Fruit fly (Drosophila melanogaster) whole organism, embryonic: Measurements from ENCODE around the gene Rab14.

ENCODE experiments used
- ATbp ChIP-seq: fragments of 200-800 bp; sonication (Bioruptor generic); optimal IDR thresholded peaks from 2 replicates; lab custom pipeline; 2017; ENCODE audit warnings: missing biosample characterization, mild to moderate bottlenecking, missing genetic modification characterization, missing genetic modification reagents
- Atf-2 ChIP-seq: fragments of 200-800 bp; sonication (Bioruptor generic); optimal IDR thresholded peaks from 2 replicates; lab custom pipeline; 2016; ENCODE audit warnings: missing biosample characterization, missing genetic modification characterization
- CG10209 ChIP-seq: fragments of 200-800 bp; sonication (Bioruptor generic); optimal IDR thresholded peaks from 3 replicates; lab custom pipeline; 2017; ENCODE audit warnings: missing biosample characterization, mild to moderate bottlenecking, missing genetic modification characterization, missing genetic modification reagents
- CG10321 ChIP-seq: fragments of 200-800 bp; sonication (Bioruptor generic); IDR thresholded peaks from 2 replicates; pipeline ENCODE4 v1.3.6; 2022; ENCODE audit warnings: missing biosample characterization, missing genetic modification characterization
- CG10431 ChIP-seq: fragments of 200-800 bp; sonication (Bioruptor generic); optimal IDR thresholded peaks from 3 replicates; lab custom pipeline; 2018; ENCODE audit warnings: missing biosample characterization, mild to moderate bottlenecking, missing genetic modification characterization
- CG11723 ChIP-seq: fragments of 200-800 bp; sonication (Bioruptor generic); optimal IDR thresholded peaks from 2 replicates; lab custom pipeline; 2017; ENCODE audit warnings: missing biosample characterization, mild to moderate bottlenecking, missing genetic modification characterization
- CG12236 ChIP-seq: fragments of 200-800 bp; sonication (Bioruptor generic); optimal IDR thresholded peaks from 2 replicates; lab custom pipeline; 2016; ENCODE audit warnings: missing biosample characterization, missing genetic modification characterization
- CG13894 ChIP-seq: fragments of 200-800 bp; sonication (Bioruptor generic); optimal IDR thresholded peaks from 3 replicates; lab custom pipeline; 2018; ENCODE audit warnings: missing biosample characterization, mild to moderate bottlenecking, missing genetic modification characterization, moderate library complexity
- CG15514 ChIP-seq: fragments of 200-800 bp; sonication (Bioruptor generic); optimal IDR thresholded peaks from 3 replicates; lab custom pipeline; 2017; ENCODE audit warnings: missing biosample characterization, missing genetic modification characterization, mild to moderate bottlenecking, moderate library complexity, missing genetic modification reagents
- CG15601 ChIP-seq: fragments of 200-800 bp; sonication (Bioruptor generic); optimal IDR thresholded peaks from 3 replicates; lab custom pipeline; 2019; ENCODE audit warnings: missing biosample characterization, mild to moderate bottlenecking, missing genetic modification characterization, moderate library complexity
- CG1647 ChIP-seq: fragments of 200-800 bp; sonication (Bioruptor generic); optimal IDR thresholded peaks from 3 replicates; lab custom pipeline; 2016; ENCODE audit warnings: missing biosample characterization, missing genetic modification characterization
- CG16779 ChIP-seq: fragments of 200-800 bp; sonication (Bioruptor generic); IDR thresholded peaks from 2 replicates; pipeline ENCODE4 v1.3.6; 2022; ENCODE audit warnings: missing biosample characterization, missing genetic modification characterization
- CG17568 ChIP-seq: fragments of 200-800 bp; sonication (Bioruptor generic); optimal IDR thresholded peaks from 2 replicates; lab custom pipeline; 2018; ENCODE audit warnings: missing biosample characterization, mild to moderate bottlenecking, missing genetic modification characterization, moderate library complexity
- CG17612 ChIP-seq: fragments of 200-800 bp; sonication (Bioruptor generic); IDR thresholded peaks from 2 replicates; pipeline ENCODE4 v1.3.6; 2022; ENCODE audit warnings: missing biosample characterization, missing genetic modification characterization
- CG1792 ChIP-seq: fragments of 200-800 bp; sonication (Bioruptor generic); optimal IDR thresholded peaks from 2 replicates; lab custom pipeline; 2016; ENCODE audit warnings: missing biosample characterization, missing genetic modification characterization
- CG32532 ChIP-seq: fragments of 200-800 bp; sonication (Bioruptor generic); IDR thresholded peaks from 2 replicates; pipeline ENCODE4 v1.3.6; 2022; ENCODE audit warnings: missing biosample characterization, missing genetic modification characterization
- CG33557 ChIP-seq: fragments of 200-800 bp; sonication (Bioruptor generic); optimal IDR thresholded peaks from 2 replicates; lab custom pipeline; 2019; ENCODE audit warnings: missing biosample characterization, mild to moderate bottlenecking, missing genetic modification characterization, moderate library complexity
- CG5180 ChIP-seq: fragments of 200-800 bp; sonication (Bioruptor generic); optimal IDR thresholded peaks from 3 replicates; lab custom pipeline; 2017; ENCODE audit warnings: missing biosample characterization, missing genetic modification characterization, mild to moderate bottlenecking, moderate library complexity, missing genetic modification reagents
- CG5953 ChIP-seq: fragments of 200-800 bp; sonication (Bioruptor generic); IDR thresholded peaks from 2 replicates; pipeline ENCODE4 v1.3.6; 2022; ENCODE audit warnings: missing biosample characterization, missing genetic modification characterization
- CG7745 ChIP-seq: fragments of 200-800 bp; sonication (Bioruptor generic); optimal IDR thresholded peaks from 2 replicates; lab custom pipeline; 2018; ENCODE audit warnings: missing biosample characterization, mild to moderate bottlenecking, missing genetic modification characterization, moderate library complexity
- CG8359 ChIP-seq: fragments of 200-800 bp; sonication (Bioruptor generic); optimal IDR thresholded peaks from 2 replicates; lab custom pipeline; 2017; ENCODE audit warnings: missing biosample characterization, mild to moderate bottlenecking, missing genetic modification characterization, borderline replicate concordance
- CG9876 ChIP-seq: fragments of 200-800 bp; sonication (Bioruptor generic); optimal IDR thresholded peaks from 2 replicates; lab custom pipeline; 2016; ENCODE audit warnings: missing biosample characterization, missing genetic modification characterization
- D19A ChIP-seq: fragments of 200-800 bp; optimal IDR thresholded peaks from 3 replicates; lab custom pipeline; 2019; ENCODE audit warnings: missing biosample characterization, mild to moderate bottlenecking, missing genetic modification characterization, moderate library complexity
- Dip3 ChIP-seq: fragments of 200-800 bp; sonication (Bioruptor generic); optimal IDR thresholded peaks from 3 replicates; lab custom pipeline; 2016; ENCODE audit warnings: missing biosample characterization, missing genetic modification characterization
- Dref ChIP-seq: fragments of 200-800 bp; sonication (Bioruptor generic); IDR thresholded peaks from 2 replicates; pipeline ENCODE4 v1.3.6; 2022; ENCODE audit warnings: missing biosample characterization, missing genetic modification characterization
- Mes4 ChIP-seq: fragments of 200-800 bp; sonication (Bioruptor generic); optimal IDR thresholded peaks from 2 replicates; lab custom pipeline; 2016; ENCODE audit warnings: missing biosample characterization, missing genetic modification characterization
- NC2β ChIP-seq: fragments of 200-800 bp; sonication (Bioruptor generic); optimal IDR thresholded peaks from 2 replicates; lab custom pipeline; 2016; ENCODE audit warnings: missing biosample characterization, missing genetic modification characterization
- NFAT ChIP-seq: fragments of 200-800 bp; sonication (Bioruptor generic); IDR thresholded peaks from 2 replicates; pipeline ENCODE4 v1.3.6; 2022; ENCODE audit warnings: missing biosample characterization, missing genetic modification characterization
- PHDP ChIP-seq: fragments of 200-800 bp; sonication (Bioruptor generic); optimal IDR thresholded peaks from 3 replicates; lab custom pipeline; 2018; ENCODE audit warnings: missing biosample characterization, mild to moderate bottlenecking, missing genetic modification characterization, moderate library complexity
- Pdp1 ChIP-seq, 2 experiments: fragments of 200-800 bp; sonication (Bioruptor generic); optimal IDR thresholded peaks; 3 replicates each; lab custom pipeline; 2016; ENCODE audit warnings: missing biosample characterization in 2 of 2, missing genetic modification characterization in 2 of 2, mild to moderate bottlenecking in 1 of 2, moderate library complexity in 1 of 2
- Sox100B ChIP-seq: fragments of 200-800 bp; sonication (Bioruptor generic); optimal IDR thresholded peaks from 3 replicates; lab custom pipeline; 2018; ENCODE audit warnings: missing biosample characterization, mild to moderate bottlenecking, missing genetic modification characterization
- Vsx1 ChIP-seq: fragments of 200-800 bp; sonication (Bioruptor generic); optimal IDR thresholded peaks from 2 replicates; lab custom pipeline; 2017; ENCODE audit warnings: missing biosample characterization, mild to moderate bottlenecking, missing genetic modification characterization, missing genetic modification reagents
- YL-1 ChIP-seq: fragments of 200-800 bp; sonication (Bioruptor generic); optimal IDR thresholded peaks from 3 replicates; lab custom pipeline; 2017; ENCODE audit warnings: missing biosample characterization, mild to moderate bottlenecking, missing genetic modification characterization
- ab ChIP-seq: fragments of 200-800 bp; sonication (Bioruptor generic); optimal IDR thresholded peaks from 2 replicates; lab custom pipeline; 2016; ENCODE audit warnings: missing biosample characterization, missing genetic modification characterization
- ci ChIP-seq: fragments of 200-800 bp; sonication (Bioruptor generic); IDR thresholded peaks from 3 replicates; pipeline ENCODE4 v1.3.6; 2022; ENCODE audit warnings: missing biosample characterization, missing genetic modification characterization
- dpn ChIP-seq, 2 experiments: fragments of 200-800 bp; sonication (Bioruptor generic); optimal IDR thresholded peaks; 3 replicates each; lab custom pipeline; 2016; ENCODE audit warnings: missing biosample characterization in 2 of 2, missing genetic modification characterization in 2 of 2
- fd3F ChIP-seq: fragments of 200-800 bp; sonication (Bioruptor generic); optimal IDR thresholded peaks from 2 replicates; lab custom pipeline; 2018; ENCODE audit warnings: missing biosample characterization, mild to moderate bottlenecking, missing genetic modification characterization, moderate library complexity
- fd96Cb ChIP-seq: fragments of 200-800 bp; sonication (Bioruptor generic); optimal IDR thresholded peaks from 2 replicates; lab custom pipeline; 2018; ENCODE audit warnings: missing biosample characterization, mild to moderate bottlenecking, missing genetic modification characterization, moderate library complexity
- gem ChIP-seq: fragments of 200-800 bp; sonication (Bioruptor generic); optimal IDR thresholded peaks from 2 replicates; lab custom pipeline; 2019; ENCODE audit warnings: missing biosample characterization, mild to moderate bottlenecking, missing genetic modification characterization, moderate library complexity
- hkb ChIP-seq, 2 experiments: fragments of 200-800 bp in 1 of 2; fragments of >200 bp in 1 of 2; sonication (Bioruptor generic) in 1 of 2; IDR thresholded peaks in 1 of 2; optimal IDR thresholded peaks in 1 of 2; 2 replicates each; pipeline versions ENCODE4 v1.3.6 to Lab custom; 2017 to 2022; ENCODE audit warnings: missing biosample characterization in 1 of 2, missing genetic modification characterization in 1 of 2
- ken ChIP-seq: fragments of 200-800 bp; sonication (Bioruptor generic); IDR thresholded peaks from 3 replicates; pipeline ENCODE4 v1.3.6; 2022; ENCODE audit warnings: missing biosample characterization, missing genetic modification characterization
- mirr ChIP-seq: fragments of 200-800 bp; sonication (Bioruptor generic); optimal IDR thresholded peaks from 3 replicates; lab custom pipeline; 2018; ENCODE audit warnings: missing biosample characterization, mild to moderate bottlenecking, missing genetic modification characterization
- nmo ChIP-seq: fragments of 200-800 bp; sonication (Bioruptor generic); optimal IDR thresholded peaks from 2 replicates; lab custom pipeline; 2018; ENCODE audit warnings: missing biosample characterization, mild to moderate bottlenecking, missing genetic modification characterization, moderate library complexity
- otp ChIP-seq: fragments of 200-800 bp; sonication (Bioruptor generic); IDR thresholded peaks from 3 replicates; pipeline ENCODE4, ENCODE4 v1.3.6; 2022; ENCODE audit warnings: missing biosample characterization, missing genetic modification characterization
- pzg ChIP-seq: fragments of 200-800 bp; sonication (Bioruptor generic); optimal IDR thresholded peaks from 3 replicates; lab custom pipeline; 2018; ENCODE audit warnings: missing biosample characterization, mild to moderate bottlenecking, missing genetic modification characterization, moderate library complexity
- ranshi ChIP-seq: fragments of 200-800 bp; sonication (Bioruptor generic); IDR thresholded peaks from 2 replicates; pipeline ENCODE4 v1.3.6; 2022; ENCODE audit warnings: missing biosample characterization, missing genetic modification characterization
- sim ChIP-seq: fragments of 200-800 bp; sonication (Bioruptor generic); IDR thresholded peaks from 2 replicates; pipeline ENCODE4 v1.3.6; 2022; ENCODE audit warnings: missing biosample characterization, missing genetic modification characterization
- tup ChIP-seq: fragments of 200-800 bp; sonication (Bioruptor generic); optimal IDR thresholded peaks from 2 replicates; lab custom pipeline; 2016; ENCODE audit warnings: missing biosample characterization, mild to moderate bottlenecking, missing genetic modification characterization, moderate library complexity
- vnd ChIP-seq: fragments of 200-800 bp; sonication (Bioruptor generic); IDR thresholded peaks from 3 replicates; pipeline ENCODE4 v1.3.6; 2022; ENCODE audit warnings: missing biosample characterization, missing genetic modification characterization; ENCODE audit not compliant: partially characterized antibody

The Rab14 gene

DNA sequence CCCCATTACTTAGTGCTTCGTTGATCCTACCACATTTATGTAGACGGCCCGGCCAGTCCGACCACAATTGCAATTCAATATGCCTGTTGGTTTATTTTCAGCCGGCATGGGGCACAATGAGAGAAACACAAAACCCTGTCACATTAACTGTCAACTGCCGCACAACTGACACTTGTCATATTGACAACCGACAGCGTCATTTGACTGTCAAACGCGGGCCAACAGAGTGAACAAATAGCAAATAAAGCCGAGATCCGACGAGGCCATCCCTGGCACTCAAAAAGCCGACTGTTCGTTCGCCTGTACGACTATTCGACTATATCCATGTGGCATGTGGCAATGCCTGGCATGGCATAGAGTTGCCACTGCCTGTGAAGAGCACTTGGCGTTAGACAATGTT lies 43.0 kb downstream of the Rab14 start (continued):
- TF ChIP-seq CG5953 (GFP tag; lab: Robert Waterston, UW) (0 out of 2 replicates have a peak, but pooled peaks have one; percentile 4), NC2β (GFP tag; lab: Kevin White, UChicago) (no peak), sim (GFP tag; lab: Robert Waterston, UW) (no peak), CG11723 (GFP tag; lab: Kevin White, UChicago) (no peak), CG1647 (GFP tag; lab: Kevin White, UChicago) (no peak), CG12236 (GFP tag; lab: Kevin White, UChicago) (no peak), CG10321 (no peak), fd96Cb (tag; lab: Kevin White, UChicago) (no peak), mirr (GFP tag; lab: Kevin White, UChicago) (peak; percentile 22), D19A (tag; lab: Kevin White, UChicago) (no peak), Pdp1 (GFP tag; optimal IDR thresholded peaks at IDR 0.05; lab: Kevin White, UChicago) (no peak), Dip3 (GFP tag; lab: Kevin White, UChicago) (no peak), hkb (optimal IDR thresholded peaks at IDR 0.05; lab: Kevin White, UChicago) (no peak), hkb (GFP tag; IDR thresholded peaks at IDR 0.05; lab: Robert Waterston, UW) (peak; percentile 15; the same call in 1 of the 2 replicates), CG33557 (GFP tag; lab: Kevin White, UChicago) (no peak), nmo (no peak)

DNA sequence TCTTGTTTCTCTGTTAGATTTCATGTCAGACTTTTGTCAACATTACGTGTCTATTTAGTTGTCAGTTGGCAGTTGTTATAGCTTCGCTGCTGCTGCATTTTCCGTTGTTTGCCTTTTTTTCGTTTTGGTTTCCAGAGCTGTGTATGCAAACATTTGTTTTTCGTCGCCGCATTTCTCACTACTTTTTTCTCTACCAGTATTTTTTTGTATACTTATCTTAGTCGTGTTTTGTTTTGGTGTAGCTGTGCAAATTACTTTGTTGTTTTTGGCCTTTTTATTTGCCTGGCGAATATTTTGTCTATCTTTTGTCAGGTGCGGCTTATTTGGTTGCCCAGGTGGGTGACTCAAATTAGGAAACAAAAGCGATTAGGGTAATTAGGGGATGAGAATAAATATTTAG lies 43.6 kb downstream of the Rab14 start:
- TF ChIP-seq vnd (GFP tag; lab: Robert Waterston, UW) (no peak), CG8359 (GFP tag; lab: Kevin White, UChicago) (no peak), ranshi (GFP tag; lab: Robert Waterston, UW) (no peak; the same call in 1 of the 2 replicates), gem (tag; lab: Kevin White, UChicago) (peak; percentile 7), PHDP (tag; lab: Kevin White, UChicago) (peak; percentile 10), CG17612 (GFP tag; lab: Robert Waterston, UW) (no peak), ab (GFP tag; lab: Kevin White, UChicago) (no peak), CG7745 (tag; lab: Kevin White, UChicago) (no peak), Sox100B (GFP tag; lab: Kevin White, UChicago) (no peak), CG5180 (no peak), Dref (GFP tag; lab: Robert Waterston, UW) (no peak), pzg (GFP tag; lab: Kevin White, UChicago) (no peak), NFAT (no peak), CG5953 (GFP tag; lab: Robert Waterston, UW) (no peak), CG17568 (GFP tag; lab: Kevin White, UChicago) (peak; percentile 33), CG15514 (GFP tag; lab: Kevin White, UChicago) (peak; percentile 3), CG32532 (GFP tag; lab: Robert Waterston, UW) (no peak), CG10209 (peak; percentile 7), CG1792 (no peak), CG13894 (tag; lab: Kevin White, UChicago) (no peak), CG9876 (GFP tag; lab: Kevin White, UChicago) (no peak), tup (GFP tag; lab: Kevin White, UChicago) (no peak), fd3F (no peak), ATbp (GFP tag; lab: Kevin White, UChicago) (peak; percentile 42), ci (GFP tag; lab: Robert Waterston, UW) (peak; percentile 33; the same call in 1 of the 3 replicates), CG10431 (peak; percentile 3), Atf-2 (GFP tag; lab: Kevin White, UChicago) (no peak), dpn (GFP tag; optimal IDR thresholded peaks at IDR 0.05; lab: Kevin White, UChicago) (no peak), ken (GFP tag; lab: Robert Waterston, UW) (0 out of 3 replicates have a peak, but pooled peaks have one; percentile 22), CG15601 (tag; lab: Kevin White, UChicago) (peak; percentile 8), Mes4 (GFP tag; lab: Kevin White, UChicago) (no peak), CG16779 (GFP tag; lab: Robert Waterston, UW) (no peak), otp (GFP tag; lab: Robert Waterston, UW) (no peak), YL-1 (GFP tag; lab: Kevin White, UChicago) (no peak), Vsx1 (GFP tag; lab: Kevin White, UChicago) (peak; percentile 48)
